Worm (Caenorhabditis elegans) whole organism, L2 larva: ENCODE data around the gene fbxb-83.

ENCODE experiments used
- C34F6.9 ChIP-seq: fragments of 150-350 bp; optimal IDR thresholded peaks from 2 replicates; lab custom pipeline; 2014; ENCODE audit warnings: missing biosample characterization, missing genetic modification characterization
- F13H6.1 ChIP-seq: sonication (generic microtip); optimal IDR thresholded peaks from 2 replicates; lab custom pipeline; 2016; ENCODE audit warnings: missing genetic modification characterization, missing compliant biosample characterization
- ZK546.5 ChIP-seq: sonication (generic microtip); optimal IDR thresholded peaks from 2 replicates; lab custom pipeline; 2017; ENCODE audit warnings: missing biosample characterization, missing genetic modification characterization
- aly-2 ChIP-seq: fragments of 150-350 bp; optimal IDR thresholded peaks from 2 replicates; lab custom pipeline; 2014; ENCODE audit warnings: missing biosample characterization, missing genetic modification characterization
- elt-3 ChIP-seq: sonication (generic microtip); optimal IDR thresholded peaks from 2 replicates; lab custom pipeline; 2017; ENCODE audit warnings: missing biosample characterization, missing genetic modification characterization
- gmeb-1 ChIP-seq: fragments of 150-350 bp; optimal IDR thresholded peaks from 2 replicates; lab custom pipeline; 2014; ENCODE audit warnings: missing biosample characterization, missing genetic modification characterization
- lin-11 ChIP-seq: fragments of 150-350 bp; sonication (generic microtip); optimal IDR thresholded peaks from 2 replicates; lab custom pipeline; 2014; ENCODE audit warnings: missing biosample characterization, missing genetic modification characterization, inconsistent platforms, mixed read lengths
- nhr-23 ChIP-seq: fragments of 150-350 bp; optimal IDR thresholded peaks from 2 replicates; lab custom pipeline; 2014; ENCODE audit warnings: missing biosample characterization, missing genetic modification reagents, missing genetic modification characterization
- unc-62 ChIP-seq: fragments of 150-350 bp; optimal IDR thresholded peaks from 2 replicates; lab custom pipeline; 2014; ENCODE audit warnings: missing biosample characterization, missing genetic modification reagents, missing genetic modification characterization
- ztf-4 ChIP-seq: fragments of 150-350 bp; optimal IDR thresholded peaks from 2 replicates; lab custom pipeline; 2014; ENCODE audit warnings: missing biosample characterization, missing genetic modification characterization

ce11 chrIII:140904-141303 lies 4.1 kb downstream of the fbxb-83 start, which contains the start of gene fbxb-81:
- TF ChIP-seq aly-2 (tag; lab: Kevin White, UChicago), result no peak
- TF ChIP-seq ZK546.5 (tag; lab: Kevin White, UChicago), result no peak
- TF ChIP-seq lin-11 (tag; lab: Kevin White, UChicago), result no peak
- no peak for TF ChIP-seq F13H6.1 (tag; lab: Kevin White, UChicago)
- no peak for TF ChIP-seq elt-3
- TF ChIP-seq unc-62 (GFP tag; lab: Kevin White, UChicago), result no peak
- no peak for TF ChIP-seq ztf-4 (tag; lab: Kevin White, UChicago)
- TF ChIP-seq nhr-23, result no peak
- no peak for TF ChIP-seq C34F6.9 (tag; lab: Kevin White, UChicago)
- TF ChIP-seq gmeb-1 (tag; lab: Kevin White, UChicago), result no peak
